Fruit fly (Drosophila melanogaster): ENCODE measurements around the gene CG16743.

DNA sequence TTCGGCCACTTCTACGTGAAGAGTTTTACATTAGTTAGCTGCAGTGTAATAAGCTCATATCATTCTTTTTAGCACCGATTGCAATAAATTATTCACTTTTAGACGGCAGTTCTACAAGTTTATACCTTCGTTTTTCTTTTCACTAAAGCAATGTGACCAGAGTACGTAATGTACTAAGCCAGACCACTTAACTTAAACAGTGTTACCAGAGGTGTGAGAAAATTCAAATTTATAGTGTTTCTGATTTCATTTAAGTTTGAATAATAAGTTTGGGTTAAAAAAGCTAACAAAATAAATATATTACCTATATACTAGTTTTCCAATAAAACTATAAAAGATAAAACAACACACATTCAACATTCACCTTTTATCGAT lies 4.1 kb upstream of the CG16743 start:
- no peak for TF ChIP-seq CG8478 (optimal IDR thresholded peaks at IDR 0.05)
- TF ChIP-seq CTCF (optimal IDR thresholded peaks at IDR 0.05), result no peak

All from S2 (cell line).